Fruit fly (Drosophila melanogaster): ENCODE measurements around the gene Nup154.

The Nup154 gene

dm6 chr2L:10987370-10987853 is 17.2 kb upstream of the Nup154 start, which contains the start of the genes piwi and CG12253:
TSS of gene piwi (minus strand) at chr2L:10987420.
TSS of gene CG12253 (plus strand) at chr2L:10987806.
- TF ChIP-seq sisA (GFP tag; IDR thresholded peaks at IDR 0.05) (no peak), sim (GFP tag; IDR thresholded peaks at IDR 0.05) (peak; percentile 64; the same call in 1 of the 2 replicates), dpn (GFP tag; optimal IDR thresholded peaks at IDR 0.05) (peak; percentile 31 to 77), jumu (GFP tag; optimal IDR thresholded peaks at IDR 0.05) (no peak), E2f1 (GFP tag; IDR thresholded peaks at IDR 0.05) (peak; percentile 29; the same call in 1 of the 2 replicates), danr (GFP tag; IDR thresholded peaks at IDR 0.05) (no peak; the same call in 1 of the 2 replicates), zen2 (GFP tag; IDR thresholded peaks at IDR 0.05; ENCODE audit: partially characterized antibody) (no peak), CG10366 (GFP tag; IDR thresholded peaks at IDR 0.05) (peak; percentile 72; the same call in 1 of the 2 replicates), Doc3 (GFP tag; IDR thresholded peaks at IDR 0.05; ENCODE audit: partially characterized antibody) (no peak), lola (GFP tag; optimal IDR thresholded peaks at IDR 0.05) (peak in 1 of 3 experiments; percentile 88), tx (GFP tag; optimal IDR thresholded peaks at IDR 0.05) (no peak), CG10274 (GFP tag; optimal IDR thresholded peaks at IDR 0.05) (no peak), Fer2 (tag; optimal IDR thresholded peaks at IDR 0.05) (no peak), CG7987 (GFP tag; optimal IDR thresholded peaks at IDR 0.05) (no peak), pb (GFP tag; optimal IDR thresholded peaks at IDR 0.05) (no peak), CG4617 (GFP tag; optimal IDR thresholded peaks at IDR 0.05; ENCODE audit: borderline replicate concordance) (peak; percentile 27), vnd (GFP tag; IDR thresholded peaks at IDR 0.05; ENCODE audit: partially characterized antibody) (no peak), CG13424 (tag; optimal IDR thresholded peaks at IDR 0.05) (peak; percentile 90), Drgx (GFP tag; IDR thresholded peaks at IDR 0.05) (0 out of 2 replicates have a peak, but pooled peaks have one; percentile 11), CG12236 (GFP tag; optimal IDR thresholded peaks at IDR 0.05) (no peak), wdn (GFP tag; IDR thresholded peaks at IDR 0.05) (peak; percentile 61; the same call in 1 of the 2 replicates), ssp (GFP tag; IDR thresholded peaks at IDR 0.05) (no peak), CG16815 (GFP tag; optimal IDR thresholded peaks at IDR 0.05) (peak; percentile 72), Deaf1 (tag; optimal IDR thresholded peaks at IDR 0.05) (no peak), bigmax (GFP tag; optimal IDR thresholded peaks at IDR 0.05) (no peak), Rx (GFP tag; IDR thresholded peaks at IDR 0.05) (no peak), CG12659 (GFP tag; optimal IDR thresholded peaks at IDR 0.05) (peak; percentile 88), slp2 (GFP tag; optimal IDR thresholded peaks at IDR 0.05) (no peak), CG6654 (GFP tag; optimal IDR thresholded peaks at IDR 0.05) (no peak), ci (GFP tag; IDR thresholded peaks at IDR 0.05) (no peak), kay (GFP tag; optimal IDR thresholded peaks at IDR 0.05) (peak; percentile 29), sqz (GFP tag; optimal IDR thresholded peaks at IDR 0.05) (no peak), CG5245 (GFP tag; optimal IDR thresholded peaks at IDR 0.05) (peak; percentile 7), crol (GFP tag; IDR thresholded peaks at IDR 0.05) (no peak), CG30431 (GFP tag; optimal IDR thresholded peaks at IDR 0.05) (no peak), exex (tag; optimal IDR thresholded peaks at IDR 0.05) (no peak), CG7372 (GFP tag; IDR thresholded peaks at IDR 0.05) (no peak), CG32532 (GFP tag; IDR thresholded peaks at IDR 0.05) (peak; percentile 54), CG32767 (GFP tag; IDR thresholded peaks at IDR 0.05) (peak; percentile 81; the same call in 1 of the 2 replicates), trh (GFP tag; optimal IDR thresholded peaks at IDR 0.05) (peak; percentile 63), gt (GFP tag; IDR thresholded peaks at IDR 0.05) (no peak), slou (GFP tag; optimal IDR thresholded peaks at IDR 0.05) (peak; percentile 52), cad (GFP tag; optimal IDR thresholded peaks at IDR 0.05) (no peak), usp (GFP tag; optimal IDR thresholded peaks at IDR 0.05) (no peak), CG3163 (GFP tag; optimal IDR thresholded peaks at IDR 0.05) (no peak), jigr1 (GFP tag; IDR thresholded peaks at IDR 0.05) (no peak), Dref (GFP tag; IDR thresholded peaks at IDR 0.05) (no peak), CG3838 (GFP tag; optimal IDR thresholded peaks at IDR 0.05) (peak; percentile 35), Six4 (GFP tag; optimal IDR thresholded peaks at IDR 0.05) (peak; percentile 37), CG3995 (GFP tag; optimal IDR thresholded peaks at IDR 0.05) (no peak), CG8388 (GFP tag; optimal IDR thresholded peaks at IDR 0.05) (peak; percentile 87), CG6765 (GFP tag; optimal IDR thresholded peaks at IDR 0.05) (no peak)
